Fruit fly (Drosophila melanogaster): Measurements from ENCODE around the gene CG8833.

The CG8833 gene

DNA sequence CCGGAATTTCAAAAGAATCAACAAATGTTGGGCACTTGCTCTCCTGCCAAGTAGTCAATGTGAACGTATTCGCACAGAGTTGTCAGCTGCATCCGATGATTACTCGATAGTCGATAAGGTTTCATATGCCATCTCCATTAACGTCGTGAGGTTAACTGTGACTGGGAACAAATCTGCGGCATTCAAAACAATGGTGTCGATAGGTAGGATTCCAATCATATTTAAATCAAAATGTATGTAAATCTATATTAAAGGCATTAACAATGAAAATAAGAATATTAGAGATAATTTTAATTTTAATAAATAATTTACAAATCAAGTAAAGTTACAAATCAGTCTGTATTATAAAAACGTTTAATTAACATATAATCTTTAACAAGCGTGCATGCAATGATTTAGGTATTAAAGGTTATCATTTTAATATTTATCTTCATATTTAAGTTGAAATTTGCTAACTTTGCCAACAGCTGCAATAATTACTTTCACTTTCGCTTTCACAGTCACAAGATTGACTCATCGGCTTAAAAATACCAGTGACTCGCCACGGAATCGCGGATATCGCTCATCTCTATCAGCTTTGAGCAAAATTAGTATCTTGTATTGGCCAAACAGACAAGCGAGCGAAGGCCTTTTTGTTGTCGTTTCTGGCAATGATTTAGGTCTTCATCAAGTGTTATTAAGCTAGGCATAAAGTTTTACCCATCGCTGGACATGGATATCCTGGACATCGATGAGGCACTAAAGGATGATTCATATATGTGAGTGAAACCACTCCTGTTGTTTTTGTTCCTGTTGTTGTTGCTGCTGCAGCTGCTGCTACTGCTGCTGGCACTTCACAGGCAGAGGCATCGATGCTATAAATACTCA is 36.1 kb upstream of the CG8833 start, which contains the start of the genes Meics, Nxf3 and ssp2 (continued):
- TF ChIP-seq CG8765 (GFP tag; IDR thresholded peaks at IDR 0.05) (no peak), CG8359 (GFP tag; optimal IDR thresholded peaks at IDR 0.05; ENCODE audit: borderline replicate concordance) (no peak), Hsf (GFP tag; optimal IDR thresholded peaks at IDR 0.05) (no peak), Ssrp (tag; optimal IDR thresholded peaks at IDR 0.05) (no peak), CG7271 (tag; optimal IDR thresholded peaks at IDR 0.05) (no peak), pho (GFP tag; optimal IDR thresholded peaks at IDR 0.05) (no peak), org-1 (GFP tag; optimal IDR thresholded peaks at IDR 0.05) (no peak), CG15696 (tag; optimal IDR thresholded peaks at IDR 0.05) (no peak), gt (GFP tag; IDR thresholded peaks at IDR 0.05) (no peak), CG17186 (GFP tag; optimal IDR thresholded peaks at IDR 0.05) (no peak), abd-A (tag; optimal IDR thresholded peaks at IDR 0.05) (no peak), CG16863 (GFP tag; optimal IDR thresholded peaks at IDR 0.05) (peak; percentile 16), CG3163 (GFP tag; optimal IDR thresholded peaks at IDR 0.05) (no peak), bcd (GFP tag; optimal IDR thresholded peaks at IDR 0.05) (no peak), Dek (tag; optimal IDR thresholded peaks at IDR 0.05) (peak; percentile 26), MBD-R2 (GFP tag; IDR thresholded peaks at IDR 0.05) (peak; percentile 79), stwl (tag; optimal IDR thresholded peaks at IDR 0.05) (peak; percentile 48), Sry-β (GFP tag; optimal IDR thresholded peaks at IDR 0.05) (peak; percentile 79), CG13424 (tag; optimal IDR thresholded peaks at IDR 0.05) (peak; percentile 16), Mes4 (GFP tag; optimal IDR thresholded peaks at IDR 0.05) (no peak), CG12659 (GFP tag; optimal IDR thresholded peaks at IDR 0.05) (peak; percentile 46), CG1529 (GFP tag; optimal IDR thresholded peaks at IDR 0.05) (no peak), Gsc (GFP tag; IDR thresholded peaks at IDR 0.05) (no peak), wdn (GFP tag; IDR thresholded peaks at IDR 0.05) (no peak), btn (GFP tag; optimal IDR thresholded peaks at IDR 0.05) (no peak), lov (optimal IDR thresholded peaks at IDR 0.05) (no peak), lov (GFP tag; IDR thresholded peaks at IDR 0.05) (0 out of 3 replicates have a peak, but pooled peaks have one; percentile 38), CG10979 (tag; optimal IDR thresholded peaks at IDR 0.05) (no peak), h (optimal IDR thresholded peaks at IDR 0.05) (no peak), crol (GFP tag; IDR thresholded peaks at IDR 0.05) (no peak), dimm (GFP tag; IDR thresholded peaks at IDR 0.05) (no peak), pan (optimal IDR thresholded peaks at IDR 0.05) (no peak), pan (GFP tag; optimal IDR thresholded peaks at IDR 0.05 in 1 of 2, IDR thresholded peaks at IDR 0.05 in 1 of 2) (no peak), kah (GFP tag; optimal IDR thresholded peaks at IDR 0.05) (no peak), CG6683 (GFP tag; optimal IDR thresholded peaks at IDR 0.05) (no peak), rib (GFP tag; IDR thresholded peaks at IDR 0.05) (peak; percentile 17; the same call in 1 of the 2 replicates), Six4 (GFP tag; optimal IDR thresholded peaks at IDR 0.05) (no peak), CG1603 (tag; optimal IDR thresholded peaks at IDR 0.05) (peak; percentile 58), gsb-n (tag; optimal IDR thresholded peaks at IDR 0.05) (no peak), tin (GFP tag; optimal IDR thresholded peaks at IDR 0.05) (peak; percentile 38), nerfin-1 (tag; optimal IDR thresholded peaks at IDR 0.05) (no peak), CG4424 (GFP tag; optimal IDR thresholded peaks at IDR 0.05) (no peak), CG2889 (GFP tag; IDR thresholded peaks at IDR 0.05) (no peak), ewg (GFP tag; optimal IDR thresholded peaks at IDR 0.05) (no peak), CG1024 (GFP tag; IDR thresholded peaks at IDR 0.05) (no peak), gcm (GFP tag; optimal IDR thresholded peaks at IDR 0.05) (no peak), lbe (GFP tag; optimal IDR thresholded peaks at IDR 0.05) (no peak), tup (GFP tag; optimal IDR thresholded peaks at IDR 0.05) (no peak), vfl (GFP tag; optimal IDR thresholded peaks at IDR 0.05) (no peak), ken (GFP tag; IDR thresholded peaks at IDR 0.05) (peak; percentile 60; the same call in 2 of the 3 replicates)

All from whole organism, embryonic.